Worm (Caenorhabditis elegans): ENCODE data around the gene gar-2.

DNA sequence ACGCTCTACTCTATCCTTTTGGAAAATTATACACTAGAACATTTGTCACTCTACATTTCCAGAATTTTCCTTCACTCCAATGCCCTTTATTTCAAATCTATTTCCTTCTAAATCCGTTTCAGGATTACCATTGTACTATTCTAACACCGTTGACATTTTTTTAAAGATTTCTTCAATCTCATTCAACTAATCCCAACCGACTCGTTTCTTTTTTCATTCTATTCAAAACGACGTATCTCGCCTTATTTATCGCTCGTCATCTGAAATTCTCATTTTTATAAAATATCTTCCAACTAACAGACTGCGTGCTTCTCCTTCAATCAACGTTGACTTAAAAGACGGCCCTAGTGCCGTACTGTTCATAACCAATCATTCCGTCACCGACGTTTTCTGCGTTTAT lies 43.9 kb downstream of the gar-2 start, which contains the start of gene akap-1:
- TF ChIP-seq daf-12 (tag; optimal IDR thresholded peaks at IDR 0.05) (no peak), elt-3 (tag; optimal IDR thresholded peaks at IDR 0.05) (no peak), hmg-11 (tag; optimal IDR thresholded peaks at IDR 0.05) (no peak), nhr-43 (tag; optimal IDR thresholded peaks at IDR 0.05; ENCODE audit: poor library complexity, severe bottlenecking) (no peak), pha-4 (tag; optimal IDR thresholded peaks at IDR 0.05) (no peak), fkh-10 (GFP tag; optimal IDR thresholded peaks at IDR 0.05) (no peak), nhr-23 (tag; optimal IDR thresholded peaks at IDR 0.05) (no peak), aly-2 (tag; optimal IDR thresholded peaks at IDR 0.05) (no peak), ama-1 (optimal IDR thresholded peaks at IDR 0.05) (no peak), zag-1 (tag; optimal IDR thresholded peaks at IDR 0.05) (no peak)
